Fruit fly (Drosophila melanogaster) whole organism, pupa: ENCODE data around the gene CG9664.

ENCODE experiments used
- CG10348 ChIP-seq: fragments of 200-800 bp; sonication (Bioruptor generic); IDR thresholded peaks from 2 replicates; pipeline ENCODE4 v1.3.6; 2022; ENCODE audit warnings: missing biosample characterization, missing genetic modification characterization
- CG12605 ChIP-seq: fragments of 200-800 bp; sonication (Bioruptor generic); IDR thresholded peaks from 2 replicates; pipeline ENCODE4 v1.3.6; 2022; ENCODE audit warnings: missing biosample characterization, missing genetic modification characterization
- CG13204 ChIP-seq: fragments of 200-800 bp; sonication (Bioruptor generic); optimal IDR thresholded peaks from 2 replicates; lab custom pipeline; 2018; ENCODE audit warnings: missing biosample characterization, mild to moderate bottlenecking, missing genetic modification characterization, moderate library complexity
- CG14655 ChIP-seq: fragments of 200-800 bp; sonication (Bioruptor generic); optimal IDR thresholded peaks from 3 replicates; lab custom pipeline; 2017; ENCODE audit warnings: mild to moderate bottlenecking, missing biosample characterization, missing genetic modification reagents, missing genetic modification characterization
- CG15710 ChIP-seq: fragments of 200-800 bp; sonication (Bioruptor generic); optimal IDR thresholded peaks from 2 replicates; lab custom pipeline; 2018; ENCODE audit warnings: missing biosample characterization, mild to moderate bottlenecking, missing genetic modification characterization, moderate library complexity
- CG17806 ChIP-seq: fragments of 200-800 bp; sonication (Bioruptor generic); optimal IDR thresholded peaks from 2 replicates; lab custom pipeline; 2018; ENCODE audit warnings: missing biosample characterization, mild to moderate bottlenecking, missing genetic modification characterization, moderate library complexity
- CG32121 ChIP-seq: fragments of 200-800 bp; sonication (Bioruptor generic); IDR thresholded peaks from 2 replicates; pipeline ENCODE4 v1.3.6; 2022; ENCODE audit warnings: missing biosample characterization, missing genetic modification characterization
- CG34367 ChIP-seq: fragments of 200-800 bp; sonication (Bioruptor generic); optimal IDR thresholded peaks from 2 replicates; lab custom pipeline; 2018; ENCODE audit warnings: missing biosample characterization, mild to moderate bottlenecking, missing genetic modification characterization
- CG4496 ChIP-seq: fragments of 200-800 bp; sonication (Bioruptor generic); IDR thresholded peaks from 3 replicates; pipeline ENCODE4 v1.3.6; 2022; ENCODE audit warnings: missing biosample characterization, missing genetic modification characterization
- CG8159 ChIP-seq: fragments of 200-800 bp; sonication (Bioruptor generic); optimal IDR thresholded peaks from 3 replicates; lab custom pipeline; 2018; ENCODE audit warnings: missing biosample characterization, mild to moderate bottlenecking, missing genetic modification characterization, moderate library complexity
- CG8301 ChIP-seq: fragments of 200-800 bp; sonication (Bioruptor generic); optimal IDR thresholded peaks from 2 replicates; lab custom pipeline; 2018; ENCODE audit warnings: missing biosample characterization, mild to moderate bottlenecking, missing genetic modification characterization
- CG9948 ChIP-seq: fragments of 200-800 bp; sonication (Bioruptor generic); optimal IDR thresholded peaks from 2 replicates; lab custom pipeline; 2018; ENCODE audit warnings: missing biosample characterization, mild to moderate bottlenecking, missing genetic modification characterization, moderate library complexity
- D1 ChIP-seq: fragments of 200-800 bp; sonication (Bioruptor generic); optimal IDR thresholded peaks from 2 replicates; lab custom pipeline; 2018; ENCODE audit warnings: missing biosample characterization, mild to moderate bottlenecking, missing genetic modification characterization, moderate library complexity
- EcR ChIP-seq: fragments of 200-800 bp; sonication (Bioruptor generic); optimal IDR thresholded peaks from 3 replicates; lab custom pipeline; 2019; ENCODE audit warnings: missing biosample characterization, missing genetic modification characterization, mild to moderate bottlenecking, moderate library complexity, missing genetic modification reagents
- Ets98B ChIP-seq: fragments of 200-800 bp; sonication (Bioruptor generic); IDR thresholded peaks from 2 replicates; pipeline ENCODE4 v1.3.6; 2022; ENCODE audit warnings: missing biosample characterization, missing genetic modification characterization
- Pif1A ChIP-seq: fragments of 200-800 bp; sonication (Bioruptor generic); optimal IDR thresholded peaks from 3 replicates; lab custom pipeline; 2016; ENCODE audit warnings: missing biosample characterization, missing genetic modification characterization
- Pif1B ChIP-seq: fragments of 200-800 bp; sonication (Bioruptor generic); optimal IDR thresholded peaks from 3 replicates; lab custom pipeline; 2016; ENCODE audit warnings: missing biosample characterization, missing genetic modification characterization
- Snoo ChIP-seq: fragments of 200-800 bp; sonication (Bioruptor generic); optimal IDR thresholded peaks from 3 replicates; lab custom pipeline; 2017; ENCODE audit warnings: missing biosample characterization, mild to moderate bottlenecking, missing genetic modification characterization, inconsistent platforms
- fd96Ca ChIP-seq: fragments of 200-800 bp; sonication (Bioruptor generic); IDR thresholded peaks from 3 replicates; pipeline ENCODE4 v1.3.6; 2022; ENCODE audit warnings: missing biosample characterization, missing genetic modification characterization
- gl ChIP-seq: fragments of 200-800 bp; sonication (Bioruptor generic); optimal IDR thresholded peaks from 2 replicates; lab custom pipeline; 2018; ENCODE audit warnings: missing biosample characterization, mild to moderate bottlenecking, missing genetic modification characterization
- rn ChIP-seq: fragments of 200-800 bp; sonication (Bioruptor generic); IDR thresholded peaks from 2 replicates; pipeline ENCODE4 v1.3.6; 2022; ENCODE audit warnings: missing biosample characterization, missing genetic modification characterization

The CG9664 gene

dm6 chr2L:3332514-3332913 lies 38.0 kb upstream of the CG9664 start, which contains the start of gene CG15408:
Gene CG15408, plus strand, starts transcription at chr2L:3332814.
- TF ChIP-seq Ets98B (GFP tag; lab: Robert Waterston, UW), result no peak
- TF ChIP-seq Pif1B (GFP tag; lab: Kevin White, UChicago), result no peak
- TF ChIP-seq CG15710 (tag; lab: Kevin White, UChicago), result no peak
- no peak for TF ChIP-seq gl (tag; lab: Kevin White, UChicago)
- no peak for TF ChIP-seq Pif1A (GFP tag; lab: Kevin White, UChicago)
- no peak for TF ChIP-seq CG8301
- TF ChIP-seq CG9948 (tag; lab: Kevin White, UChicago), result no peak
- no peak for TF ChIP-seq Snoo (tag; lab: Kevin White, UChicago)
- no peak for TF ChIP-seq CG4496 (GFP tag; lab: Robert Waterston, UW)
- TF ChIP-seq EcR (GFP tag; lab: Kevin White, UChicago), result no peak
- TF ChIP-seq CG17806 (tag; lab: Kevin White, UChicago), result no peak

DNA sequence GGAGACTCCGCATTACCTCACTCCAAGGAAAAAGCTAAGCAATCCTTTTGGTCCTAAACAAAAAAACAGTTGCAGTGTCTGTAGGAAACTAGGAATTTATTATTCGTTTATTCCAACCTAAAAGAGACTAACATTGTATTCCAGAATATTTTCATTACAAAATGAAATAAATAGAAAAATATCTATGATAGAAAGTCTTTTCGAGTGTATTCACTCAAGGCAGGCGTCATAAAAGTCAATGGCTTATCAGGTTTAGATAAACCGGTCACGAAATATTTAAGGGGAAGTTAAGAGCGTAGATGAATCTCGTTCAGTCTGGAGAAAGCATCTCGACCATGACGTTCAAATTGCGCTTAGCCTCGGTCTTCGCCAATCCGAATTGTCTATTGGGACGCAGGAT lies 36.1 kb upstream of the CG9664 start, which contains the start of gene CG3285:
Gene CG3285 (plus strand): TSS at position 301 of the 400 bp plus-strand sequence.
- no peak for TF ChIP-seq CG10348 (GFP tag; lab: Robert Waterston, UW)
- TF ChIP-seq CG4496 (GFP tag; lab: Robert Waterston, UW), result peak; percentile 39; the same call in 1 of the 3 replicates

DNA sequence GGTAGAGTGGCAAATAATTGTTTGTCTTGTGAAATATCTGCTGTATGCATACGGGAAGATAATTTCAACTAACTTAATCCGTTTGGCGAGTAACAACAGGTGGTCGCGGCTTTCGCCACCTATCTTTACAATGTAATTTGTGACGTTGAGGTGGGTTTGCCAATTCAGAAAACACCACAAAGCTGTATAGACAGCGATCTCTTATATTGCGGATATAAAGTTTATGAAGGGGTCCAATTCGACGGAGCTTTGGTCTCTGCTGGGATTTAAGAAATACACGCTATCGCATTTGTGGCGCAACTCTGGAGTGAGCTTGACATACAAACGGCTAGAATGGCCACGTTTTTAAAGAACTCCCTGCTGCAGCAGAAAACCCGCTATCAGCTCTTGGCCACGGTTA lies 33.1 kb upstream of the CG9664 start, which contains the start of gene CG33282:
Gene CG33282 (plus strand): TSS at position 301 of the 400 bp plus-strand sequence.
- TF ChIP-seq D1, result no peak
- no peak for TF ChIP-seq CG9948 (tag; lab: Kevin White, UChicago)
- TF ChIP-seq CG8159 (tag; lab: Kevin White, UChicago), result no peak
- TF ChIP-seq CG34367 (tag; lab: Kevin White, UChicago), result no peak
- TF ChIP-seq CG14655, result no peak
- no peak for TF ChIP-seq Ets98B (GFP tag; lab: Robert Waterston, UW)
- TF ChIP-seq fd96Ca (GFP tag; lab: Robert Waterston, UW), result no peak
- no peak for TF ChIP-seq CG8301
- TF ChIP-seq CG15710 (tag; lab: Kevin White, UChicago), result no peak
- TF ChIP-seq CG4496 (GFP tag; lab: Robert Waterston, UW), result no peak
- no peak for TF ChIP-seq EcR (GFP tag; lab: Kevin White, UChicago)
- no peak for TF ChIP-seq Pif1B (GFP tag; lab: Kevin White, UChicago)
- TF ChIP-seq CG32121 (GFP tag; lab: Robert Waterston, UW), result no peak
- no peak for TF ChIP-seq rn (GFP tag; lab: Robert Waterston, UW)
- no peak for TF ChIP-seq CG10348 (GFP tag; lab: Robert Waterston, UW)
- TF ChIP-seq CG12605 (GFP tag; lab: Robert Waterston, UW), result no peak

- TF ChIP-seq CG8159 (tag; lab: Kevin White, UChicago) (no peak), CG4496 (GFP tag; lab: Robert Waterston, UW) (0 out of 3 replicates have a peak, but pooled peaks have one; percentile 23), rn (GFP tag; lab: Robert Waterston, UW) (no peak)
Observed at dm6 chr2L:3323319-3324287, 29.1 kb upstream of the CG9664 start, which contains the start of gene CG33281. Gene CG33281, plus strand, starts transcription at chr2L:3324237.

- TF ChIP-seq CG12605 (GFP tag; lab: Robert Waterston, UW) (no peak), CG34367 (tag; lab: Kevin White, UChicago) (no peak), EcR (GFP tag; lab: Kevin White, UChicago) (no peak), CG8301 (no peak), CG15710 (tag; lab: Kevin White, UChicago) (no peak), CG8159 (tag; lab: Kevin White, UChicago) (no peak), CG14655 (no peak), fd96Ca (GFP tag; lab: Robert Waterston, UW) (no peak), D1 (no peak), CG13204 (GFP tag; lab: Kevin White, UChicago) (no peak), gl (tag; lab: Kevin White, UChicago) (no peak), Snoo (tag; lab: Kevin White, UChicago) (no peak), Pif1B (GFP tag; lab: Kevin White, UChicago) (no peak), Pif1A (GFP tag; lab: Kevin White, UChicago) (no peak)
Observed at dm6 chr2L:3319731-3320295, 25.3 kb upstream of the CG9664 start, which contains the start of the genes Fign and CG8837. Gene Fign, minus strand, starts transcription at chr2L:3319872. Gene CG8837, plus strand, starts transcription at chr2L:3320245.
